Worm (Caenorhabditis elegans) whole organism, L4/young adult: ENCODE results near the gene T22B2.5.

Experiments
- dao-5 ChIP-seq: sonication (generic microtip); optimal IDR thresholded peaks from 2 replicates; lab custom pipeline; 2016; ENCODE audit warnings: missing genotype, missing genetic modification characterization, moderate library complexity, missing compliant biosample characterization
- him-1 ChIP-seq: sonication (generic microtip); optimal IDR thresholded peaks from 2 replicates; lab custom pipeline; 2016; ENCODE audit warnings: missing genotype, missing genetic modification reagents, missing genetic modification characterization, missing compliant biosample characterization

ce11 chrX:3911280-3911679 lies at the start of gene T22B2.5:
- no peak for TF ChIP-seq dao-5 (tag; lab: Kevin White, UChicago)
- no peak for TF ChIP-seq him-1 (tag; lab: Kevin White, UChicago)
